Fruit fly (Drosophila melanogaster) whole organism, embryonic: ENCODE measurements around the gene CG12081.
A peak's percentile ranks its signal among the peaks of the same experiment; 100 is the strongest.

Experiments
- C15 ChIP-seq: fragments of 200-800 bp; sonication (Bioruptor generic); IDR thresholded peaks from 3 replicates; pipeline ENCODE4 v1.3.6; 2022; ENCODE audit warnings: missing biosample characterization, missing genetic modification characterization
- CG10267 ChIP-seq: fragments of 200-800 bp; sonication (Bioruptor generic); optimal IDR thresholded peaks from 2 replicates; lab custom pipeline; 2018; ENCODE audit warnings: missing biosample characterization, mild to moderate bottlenecking, missing genetic modification characterization, moderate library complexity
- CG10274 ChIP-seq: fragments of 200-800 bp; sonication (Bioruptor generic); optimal IDR thresholded peaks from 3 replicates; lab custom pipeline; 2017; ENCODE audit warnings: missing biosample characterization, mild to moderate bottlenecking, missing genetic modification characterization
- CG10321 ChIP-seq: fragments of 200-800 bp; sonication (Bioruptor generic); IDR thresholded peaks from 2 replicates; pipeline ENCODE4 v1.3.6; 2022; ENCODE audit warnings: missing biosample characterization, missing genetic modification characterization
- CG10979 ChIP-seq: fragments of 200-800 bp; sonication (Bioruptor generic); optimal IDR thresholded peaks from 2 replicates; lab custom pipeline; 2018; ENCODE audit warnings: missing biosample characterization, mild to moderate bottlenecking, missing genetic modification characterization, moderate library complexity
- CG12391 ChIP-seq: fragments of 200-800 bp; sonication (Bioruptor generic); optimal IDR thresholded peaks from 3 replicates; lab custom pipeline; 2018; ENCODE audit warnings: missing biosample characterization, mild to moderate bottlenecking, missing genetic modification characterization, moderate library complexity
- CG14710 ChIP-seq: fragments of 200-800 bp; sonication (Bioruptor generic); optimal IDR thresholded peaks from 3 replicates; lab custom pipeline; 2019; ENCODE audit warnings: missing biosample characterization, mild to moderate bottlenecking, missing genetic modification characterization, moderate library complexity
- CG15696 ChIP-seq: fragments of 200-800 bp; sonication (Bioruptor generic); optimal IDR thresholded peaks from 2 replicates; lab custom pipeline; 2019; ENCODE audit warnings: missing biosample characterization, mild to moderate bottlenecking, missing genetic modification characterization, moderate library complexity
- CG17361 ChIP-seq: fragments of 200-800 bp; sonication (Bioruptor generic); IDR thresholded peaks from 3 replicates; pipeline ENCODE4 v1.3.6; 2022; ENCODE audit warnings: missing biosample characterization, missing genetic modification characterization
- CG18262 ChIP-seq: fragments of 200-800 bp; optimal IDR thresholded peaks from 3 replicates; lab custom pipeline; 2019; ENCODE audit warnings: missing biosample characterization, mild to moderate bottlenecking, missing genetic modification characterization, moderate library complexity
- CG1832 ChIP-seq: fragments of 200-800 bp; sonication (Bioruptor generic); optimal IDR thresholded peaks from 2 replicates; lab custom pipeline; 2017; ENCODE audit warnings: missing biosample characterization, mild to moderate bottlenecking, missing genetic modification characterization, inconsistent platforms
- CG18764 ChIP-seq: fragments of 200-800 bp; sonication (Bioruptor generic); optimal IDR thresholded peaks from 3 replicates; lab custom pipeline; 2016; ENCODE audit warnings: missing biosample characterization, missing genetic modification characterization
- CG2199 ChIP-seq: fragments of 200-800 bp; sonication (Bioruptor generic); IDR thresholded peaks from 3 replicates; pipeline ENCODE4 v1.3.6; 2022; ENCODE audit warnings: missing biosample characterization, missing genetic modification characterization
- CG2712 ChIP-seq: fragments of 200-800 bp; optimal IDR thresholded peaks from 3 replicates; lab custom pipeline; 2019; ENCODE audit warnings: missing biosample characterization, mild to moderate bottlenecking, missing genetic modification characterization, moderate library complexity
- CG32772 ChIP-seq: fragments of 200-800 bp; sonication (Bioruptor generic); IDR thresholded peaks from 2 replicates; pipeline ENCODE4 v1.3.6; 2022; ENCODE audit warnings: missing biosample characterization, missing genetic modification characterization
- CG43689 ChIP-seq: fragments of 200-800 bp; sonication (Bioruptor generic); IDR thresholded peaks from 2 replicates; pipeline ENCODE4 v1.3.6; 2022; ENCODE audit warnings: missing biosample characterization, missing genetic modification characterization
- CG6272 ChIP-seq: fragments of 200-800 bp; sonication (Bioruptor generic); IDR thresholded peaks from 2 replicates; pipeline ENCODE4 v1.3.6; 2022; ENCODE audit warnings: missing biosample characterization, missing genetic modification characterization
- CG7271 ChIP-seq: fragments of 200-800 bp; sonication (Bioruptor generic); optimal IDR thresholded peaks from 2 replicates; lab custom pipeline; 2018; ENCODE audit warnings: missing biosample characterization, mild to moderate bottlenecking, missing genetic modification characterization, moderate library complexity
- CG7556 ChIP-seq: fragments of 200-800 bp; sonication (Bioruptor generic); optimal IDR thresholded peaks from 2 replicates; lab custom pipeline; 2017; ENCODE audit warnings: missing biosample characterization, mild to moderate bottlenecking, missing genetic modification characterization
- CG7963 ChIP-seq: fragments of 200-800 bp; sonication (Bioruptor generic); IDR thresholded peaks from 3 replicates; pipeline ENCODE4 v1.3.6; 2022; ENCODE audit warnings: missing biosample characterization, missing genetic modification characterization; ENCODE audit not compliant: partially characterized antibody
- CoRest ChIP-seq: fragments of 200-800 bp; sonication (Bioruptor generic); optimal IDR thresholded peaks from 3 replicates; lab custom pipeline; 2018; ENCODE audit warnings: missing biosample characterization, mild to moderate bottlenecking, missing genetic modification characterization, moderate library complexity
- Deaf1 ChIP-seq: fragments of 200-800 bp; optimal IDR thresholded peaks from 3 replicates; lab custom pipeline; 2019; ENCODE audit warnings: missing biosample characterization, mild to moderate bottlenecking, missing genetic modification characterization, moderate library complexity
- Jarid2 ChIP-seq: fragments of 200-800 bp; sonication (Bioruptor generic); optimal IDR thresholded peaks from 3 replicates; lab custom pipeline; 2017; ENCODE audit warnings: mild to moderate bottlenecking, missing biosample characterization, missing genetic modification reagents, missing genetic modification characterization
- Kr ChIP-seq: fragments of 200-800 bp; sonication (Bioruptor generic); optimal IDR thresholded peaks from 2 replicates; lab custom pipeline; 2017; ENCODE audit warnings: missing biosample characterization, mild to moderate bottlenecking, missing genetic modification characterization
- Nf-YB ChIP-seq: fragments of 200-800 bp; sonication (Bioruptor generic); optimal IDR thresholded peaks from 3 replicates; lab custom pipeline; 2019; ENCODE audit warnings: missing biosample characterization, mild to moderate bottlenecking, missing genetic modification characterization, moderate library complexity
- Nf-YC ChIP-seq: fragments of 200-800 bp; optimal IDR thresholded peaks from 3 replicates; lab custom pipeline; 2019; ENCODE audit warnings: missing biosample characterization, mild to moderate bottlenecking, missing genetic modification characterization, moderate library complexity
- Optix ChIP-seq: fragments of 200-800 bp; sonication (Bioruptor generic); IDR thresholded peaks from 3 replicates; pipeline ENCODE4 v1.3.6; 2022; ENCODE audit warnings: missing biosample characterization, missing genetic modification characterization
- Xbp1 ChIP-seq: fragments of 200-800 bp; sonication (Bioruptor generic); optimal IDR thresholded peaks from 3 replicates; lab custom pipeline; 2016; ENCODE audit warnings: missing biosample characterization, mild to moderate bottlenecking, missing genetic modification characterization
- ac ChIP-seq: fragments of 200-800 bp; sonication (Bioruptor generic); optimal IDR thresholded peaks from 3 replicates; lab custom pipeline; 2017; ENCODE audit warnings: missing biosample characterization, mild to moderate bottlenecking, missing genetic modification characterization
- chm ChIP-seq: fragments of 200-800 bp; sonication (Bioruptor generic); IDR thresholded peaks from 2 replicates; pipeline ENCODE4 v1.3.6; 2022; ENCODE audit warnings: missing biosample characterization, missing genetic modification characterization
- crc ChIP-seq: fragments of 200-800 bp; sonication (Bioruptor generic); optimal IDR thresholded peaks from 2 replicates; lab custom pipeline; 2016; ENCODE audit warnings: missing biosample characterization, missing genetic modification characterization
- crol ChIP-seq: fragments of 200-800 bp; sonication (Bioruptor generic); IDR thresholded peaks from 2 replicates; pipeline ENCODE4 v1.3.6; 2022; ENCODE audit warnings: missing biosample characterization, missing genetic modification characterization
- dmrt11E ChIP-seq: fragments of 200-800 bp; sonication (Bioruptor generic); optimal IDR thresholded peaks from 3 replicates; lab custom pipeline; 2018; ENCODE audit warnings: missing biosample characterization, mild to moderate bottlenecking, missing genetic modification characterization, moderate library complexity
- gem ChIP-seq: fragments of 200-800 bp; sonication (Bioruptor generic); optimal IDR thresholded peaks from 2 replicates; lab custom pipeline; 2019; ENCODE audit warnings: missing biosample characterization, mild to moderate bottlenecking, missing genetic modification characterization, moderate library complexity
- grau ChIP-seq: fragments of 200-800 bp; optimal IDR thresholded peaks from 3 replicates; lab custom pipeline; 2019; ENCODE audit warnings: missing biosample characterization, mild to moderate bottlenecking, missing genetic modification characterization, moderate library complexity
- hkb ChIP-seq, 2 experiments: fragments of 200-800 bp in 1 of 2; fragments of >200 bp in 1 of 2; sonication (Bioruptor generic) in 1 of 2; IDR thresholded peaks in 1 of 2; optimal IDR thresholded peaks in 1 of 2; 2 replicates each; pipeline versions ENCODE4 v1.3.6 to Lab custom; 2017 to 2022; ENCODE audit warnings: missing biosample characterization in 1 of 2, missing genetic modification characterization in 1 of 2
- lola ChIP-seq, 3 experiments: fragments of >200 bp in 2 of 3; fragments of 200-800 bp in 1 of 3; sonication (Bioruptor generic) in 1 of 3; optimal IDR thresholded peaks; 2 replicates each; lab custom pipeline; 2017 to 2019; ENCODE audit warnings: missing biosample characterization in 3 of 3, missing genetic modification characterization in 3 of 3, mild to moderate bottlenecking in 1 of 3, moderate library complexity in 1 of 3
- nmo ChIP-seq: fragments of 200-800 bp; sonication (Bioruptor generic); optimal IDR thresholded peaks from 2 replicates; lab custom pipeline; 2018; ENCODE audit warnings: missing biosample characterization, mild to moderate bottlenecking, missing genetic modification characterization, moderate library complexity
- oc ChIP-seq: fragments of 200-800 bp; sonication (Bioruptor generic); optimal IDR thresholded peaks from 2 replicates; lab custom pipeline; 2018; ENCODE audit warnings: missing biosample characterization, mild to moderate bottlenecking, missing genetic modification characterization, moderate library complexity
- phol ChIP-seq: fragments of 200-800 bp; sonication (Bioruptor generic); optimal IDR thresholded peaks from 3 replicates; lab custom pipeline; 2018; ENCODE audit warnings: missing biosample characterization, mild to moderate bottlenecking, missing genetic modification characterization, moderate library complexity
- ranshi ChIP-seq: fragments of 200-800 bp; sonication (Bioruptor generic); IDR thresholded peaks from 2 replicates; pipeline ENCODE4 v1.3.6; 2022; ENCODE audit warnings: missing biosample characterization, missing genetic modification characterization
- run ChIP-seq: fragments of 200-800 bp; sonication (Bioruptor generic); optimal IDR thresholded peaks from 3 replicates; lab custom pipeline; 2018; ENCODE audit warnings: missing biosample characterization, mild to moderate bottlenecking, missing genetic modification characterization
- sens ChIP-seq: fragments of 200-800 bp; sonication (Bioruptor generic); peaks from one replicate; lab custom pipeline; 2016; ENCODE audit warnings: missing biosample characterization, missing genetic modification characterization
- sqz ChIP-seq: fragments of 200-800 bp; sonication (Bioruptor generic); optimal IDR thresholded peaks from 3 replicates; lab custom pipeline; 2018; ENCODE audit warnings: missing biosample characterization, mild to moderate bottlenecking, missing genetic modification characterization
- zf30C ChIP-seq: fragments of 200-800 bp; sonication (Bioruptor generic); optimal IDR thresholded peaks from 3 replicates; lab custom pipeline; 2018; ENCODE audit warnings: missing biosample characterization, mild to moderate bottlenecking, missing genetic modification characterization
- zfh1 ChIP-seq: fragments of 200-800 bp; sonication (Bioruptor generic); IDR thresholded peaks from 3 replicates; pipeline ENCODE4 v1.3.6; 2022; ENCODE audit warnings: missing biosample characterization, missing genetic modification characterization

Gene CG12081

DNA sequence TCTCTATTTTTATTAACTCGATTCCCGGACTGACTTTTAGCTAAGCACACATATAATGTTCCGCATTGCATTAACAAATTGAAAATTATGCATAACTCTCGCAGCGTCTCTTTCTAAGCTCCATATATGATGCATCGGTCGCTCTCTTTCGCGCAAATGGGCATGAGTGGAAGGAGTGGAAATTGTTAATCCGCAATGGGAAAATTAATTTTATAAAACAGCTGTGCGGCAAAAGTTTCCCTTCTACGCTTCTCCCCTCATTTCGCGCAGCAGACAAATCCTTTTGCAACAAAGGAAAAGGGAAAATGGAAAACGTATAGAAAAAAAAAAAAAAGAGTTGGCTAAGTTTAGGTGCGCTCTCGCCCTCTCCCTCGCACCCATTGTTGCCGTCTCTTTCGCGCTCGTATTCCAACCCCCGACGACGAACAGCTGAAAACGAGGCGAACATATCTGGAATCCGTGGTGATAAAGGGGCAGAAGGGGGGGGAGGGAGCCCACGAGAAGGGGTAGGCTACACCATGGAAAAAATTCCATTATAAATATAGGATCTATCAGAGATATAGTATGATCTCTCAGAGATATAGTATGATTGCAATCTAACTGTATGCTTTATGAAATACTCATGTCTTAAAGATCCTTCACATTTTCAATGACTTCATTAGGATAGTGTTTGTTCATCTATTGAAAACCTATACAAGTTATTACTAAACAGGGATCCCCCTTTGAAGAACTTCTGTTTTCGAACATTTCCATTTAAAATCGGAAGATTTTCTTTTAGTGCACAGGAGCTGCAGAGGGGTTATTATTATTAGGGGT, 47.7 kb downstream of the CG12081 start:
- TF ChIP-seq CG7963 (GFP tag; lab: Robert Waterston, UW) (no peak), Jarid2 (GFP tag; lab: Kevin White, UChicago) (no peak), CoRest (tag; lab: Kevin White, UChicago) (peak; percentile 1), Deaf1 (tag; lab: Kevin White, UChicago) (peak; percentile 80), Nf-YB (GFP tag; lab: Kevin White, UChicago) (peak; percentile 3), CG1832 (GFP tag; lab: Kevin White, UChicago) (peak; percentile 78), CG12391 (tag; lab: Kevin White, UChicago) (peak; percentile 14), crol (GFP tag; lab: Robert Waterston, UW) (peak; percentile 73), Xbp1 (GFP tag; lab: Kevin White, UChicago) (no peak), zf30C (peak; percentile 61), CG2712 (tag; lab: Kevin White, UChicago) (peak; percentile 39), CG18764 (GFP tag; lab: Kevin White, UChicago) (no peak), chm (GFP tag; lab: Robert Waterston, UW) (no peak), zfh1 (no peak), CG43689 (GFP tag; lab: Robert Waterston, UW) (no peak), CG10267 (tag; lab: Kevin White, UChicago) (peak; percentile 17), ac (GFP tag; lab: Kevin White, UChicago) (no peak), lola (GFP tag; optimal IDR thresholded peaks at IDR 0.05; lab: Kevin White, UChicago) (peak in 1 of 3 experiments; percentile 11), hkb (optimal IDR thresholded peaks at IDR 0.05; lab: Kevin White, UChicago) (no peak), hkb (GFP tag; IDR thresholded peaks at IDR 0.05; lab: Robert Waterston, UW) (no peak), ranshi (no peak), Kr (GFP tag; lab: Kevin White, UChicago) (peak; percentile 29), sens (GFP tag; lab: Kevin White, UChicago) (peak; percentile 61), CG7271 (tag; lab: Kevin White, UChicago) (no peak), nmo (GFP tag; lab: Kevin White, UChicago) (peak; percentile 26), CG15696 (tag; lab: Kevin White, UChicago) (peak; percentile 20), CG18262 (tag; lab: Kevin White, UChicago) (peak; percentile 39), dmrt11E (tag; lab: Kevin White, UChicago) (peak; percentile 50), CG10274 (GFP tag; lab: Kevin White, UChicago) (no peak), Nf-YC (tag; lab: Kevin White, UChicago) (peak; percentile 60), CG7556 (GFP tag; lab: Kevin White, UChicago) (peak; percentile 8), gem (tag; lab: Kevin White, UChicago) (peak; percentile 51), CG14710 (tag; lab: Kevin White, UChicago) (peak; percentile 8), CG2199 (no peak), CG17361 (GFP tag; lab: Robert Waterston, UW) (0 out of 3 replicates have a peak, but pooled peaks have one; percentile 31), CG10979 (tag; lab: Kevin White, UChicago) (peak; percentile 51), CG6272 (no peak), run (no peak), CG10321 (GFP tag; lab: Robert Waterston, UW) (peak; percentile 58; the same call in 1 of the 2 replicates), CG32772 (GFP tag; lab: Robert Waterston, UW) (0 out of 2 replicates have a peak, but pooled peaks have one; percentile 18), phol (tag; lab: Kevin White, UChicago) (peak; percentile 25), grau (peak; percentile 16), Optix (GFP tag; lab: Robert Waterston, UW) (no peak), sqz (peak; percentile 64), crc (GFP tag; lab: Kevin White, UChicago) (no peak), C15 (GFP tag; lab: Robert Waterston, UW) (no peak), oc (tag; lab: Kevin White, UChicago) (peak; percentile 94)
